Worm (Caenorhabditis elegans) whole organism, midembryonic: ENCODE results near the gene metl-1.

Experiments
- cog-1 ChIP-seq: sonication (generic microtip); optimal IDR thresholded peaks from 2 replicates; lab custom pipeline; 2016; ENCODE audit warnings: missing genetic modification characterization, missing compliant biosample characterization
- klf-2 ChIP-seq: fragments of 200-800 bp; sonication (Bioruptor generic); conservative IDR thresholded peaks from 2 replicates; pipeline ENCODE4 v1.3.6; 2022; ENCODE audit warnings: missing genetic modification reagents, missing genetic modification characterization, missing compliant biosample characterization
- med-1 ChIP-seq: sonication (generic microtip); optimal IDR thresholded peaks from 2 replicates; lab custom pipeline; 2017; ENCODE audit warnings: missing genetic modification characterization, mild to moderate bottlenecking, missing compliant biosample characterization, antibody characterized with exemption, missing genetic modification reagents; ENCODE audit not compliant: insufficient read depth

- TF ChIP-seq klf-2 (no peak), cog-1 (no peak), med-1 (no peak)
Measured at ce11 chrII:11495307-11495706, 21.9 kb upstream of the metl-1 start, which contains the start of the genes ooc-3 and B0334.4.
